Fruit fly (Drosophila melanogaster): ENCODE results near the gene CG5860.

dm6 chr3R:17403188-17403587 lies 6.2 kb upstream of the CG5860 start, which contains the start of gene CG34279:
- TF ChIP-seq YL-1 (GFP tag; optimal IDR thresholded peaks at IDR 0.05) (no peak), jing (GFP tag; optimal IDR thresholded peaks at IDR 0.05) (no peak), CG4707 (GFP tag; optimal IDR thresholded peaks at IDR 0.05) (no peak), dm (GFP tag; optimal IDR thresholded peaks at IDR 0.05) (no peak)

Data from whole organism, embryonic.